Fruit fly (Drosophila melanogaster): Measurements from ENCODE around the gene Dph4.

dm6 chr3R:5643421-5643820 is 19.5 kb upstream of the Dph4 start:
- TF ChIP-seq CG33017 (tag; optimal IDR thresholded peaks at IDR 0.05) (no peak), CG5204 (GFP tag; optimal IDR thresholded peaks at IDR 0.05) (no peak), kay (GFP tag; ENCODE audit: borderline replicate concordance) (no peak), Crg-1 (GFP tag; optimal IDR thresholded peaks at IDR 0.05) (no peak), Mnt (GFP tag; optimal IDR thresholded peaks at IDR 0.05) (no peak), Clk (GFP tag; optimal IDR thresholded peaks at IDR 0.05) (no peak), CG12768 (GFP tag; optimal IDR thresholded peaks at IDR 0.05) (no peak), toe (GFP tag; optimal IDR thresholded peaks at IDR 0.05) (no peak), pad (GFP tag; optimal IDR thresholded peaks at IDR 0.05) (no peak), Hr96 (GFP tag; optimal IDR thresholded peaks at IDR 0.05) (no peak), cnc (optimal IDR thresholded peaks at IDR 0.05) (no peak)

Data from whole organism, adult.